Worm (Caenorhabditis elegans) whole organism, young adult: ENCODE results near the gene hipr-1.

Source experiments
- Y53G8AR.9 ChIP-seq: fragments of 200-800 bp; sonication (Bioruptor generic); conservative IDR thresholded peaks from 2 replicates; pipeline ENCODE4 v1.3.6; 2022; ENCODE audit warnings: missing genetic modification reagents, missing genetic modification characterization, missing compliant biosample characterization
- aptf-3 ChIP-seq: fragments of 200-800 bp; sonication (Bioruptor generic); IDR thresholded peaks from 2 replicates; pipeline ENCODE4 v1.3.6; 2022; ENCODE audit warnings: missing genetic modification characterization, missing compliant biosample characterization
- dpff-1 ChIP-seq: sonication (generic microtip); optimal IDR thresholded peaks from 2 replicates; lab custom pipeline; 2017; ENCODE audit warnings: mild to moderate bottlenecking, missing genetic modification characterization, missing compliant biosample characterization
- efl-1 ChIP-seq: fragments of 150-350 bp; optimal IDR thresholded peaks from 2 replicates; lab custom pipeline; 2014; ENCODE audit warnings: missing biosample characterization, missing genetic modification reagents, missing genetic modification characterization
- hsf-1 ChIP-seq: fragments of 200-800 bp; sonication (Bioruptor generic); IDR thresholded peaks from 2 replicates; pipeline ENCODE4 v1.3.6; 2022; ENCODE audit warnings: missing genetic modification reagents, missing genetic modification characterization, missing compliant biosample characterization
- sea-2 ChIP-seq: fragments of 200-800 bp; sonication (Bioruptor generic); IDR thresholded peaks from 2 replicates; pipeline ENCODE4 v1.3.6; 2022; ENCODE audit warnings: missing genetic modification characterization, missing compliant biosample characterization
- tbx-9 ChIP-seq: sonication (generic microtip); optimal IDR thresholded peaks from 2 replicates; lab custom pipeline; 2016; ENCODE audit warnings: borderline replicate concordance, missing genetic modification characterization, inconsistent platforms, missing compliant biosample characterization
- ztf-18 ChIP-seq: sonication (generic microtip); optimal IDR thresholded peaks from 2 replicates; lab custom pipeline; 2016; ENCODE audit warnings: missing genotype, mild to moderate bottlenecking, missing genetic modification characterization, missing compliant biosample characterization

DNA sequence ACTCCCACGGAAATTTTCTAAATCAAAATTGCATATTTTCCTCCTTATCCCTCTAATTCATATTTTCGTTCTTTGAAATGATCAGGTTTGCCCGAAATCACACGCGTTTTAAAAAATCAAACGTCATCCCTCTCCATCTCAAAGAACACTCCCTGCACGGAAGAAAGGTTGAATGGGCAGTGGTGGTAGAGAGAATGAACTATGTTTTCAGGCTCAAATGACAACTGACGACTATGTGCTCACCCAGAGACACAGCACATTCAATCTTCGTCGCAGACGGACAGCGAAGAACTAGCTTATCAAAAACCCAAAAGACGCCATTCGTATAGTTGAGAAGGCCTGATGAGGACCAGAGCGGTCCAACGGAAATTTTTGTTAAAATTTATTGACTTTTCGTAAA lies 19.8 kb downstream of the hipr-1 start:
- TF ChIP-seq ztf-18 (tag; lab: Kevin White, UChicago) (no peak), hsf-1 (GFP tag; lab: Robert Waterston, UW) (no peak), efl-1 (GFP tag; lab: Kevin White, UChicago) (no peak), aptf-3 (no peak), tbx-9 (tag; lab: Kevin White, UChicago) (no peak), sea-2 (GFP tag; lab: Robert Waterston, UW) (no peak), dpff-1 (tag; lab: Kevin White, UChicago) (no peak), Y53G8AR.9 (no peak)
